Worm (Caenorhabditis elegans) whole organism, L2 larva: ENCODE results near the gene kat-1.

ENCODE experiments used
- blmp-1 ChIP-seq: sonication (generic microtip); optimal IDR thresholded peaks from 2 replicates; lab custom pipeline; 2017; ENCODE audit warnings: missing genetic modification characterization, mild to moderate bottlenecking, missing compliant biosample characterization, antibody characterized with exemption, moderate library complexity; ENCODE audit not compliant: insufficient read depth
- ceh-82 ChIP-seq: fragments of 150-350 bp; optimal IDR thresholded peaks from 2 replicates; lab custom pipeline; 2014; ENCODE audit warnings: missing biosample characterization, missing genetic modification characterization
- elt-1 ChIP-seq: fragments of 150-350 bp; optimal IDR thresholded peaks from 2 replicates; lab custom pipeline; 2014; ENCODE audit warnings: missing biosample characterization, missing genetic modification characterization
- lin-11 ChIP-seq: fragments of 150-350 bp; sonication (generic microtip); optimal IDR thresholded peaks from 2 replicates; lab custom pipeline; 2014; ENCODE audit warnings: missing biosample characterization, missing genetic modification characterization, inconsistent platforms, mixed read lengths
- lin-39 ChIP-seq: fragments of 150-350 bp; optimal IDR thresholded peaks from 2 replicates; lab custom pipeline; 2014; ENCODE audit warnings: missing biosample characterization, missing genetic modification reagents, missing genetic modification characterization
- mdl-1 ChIP-seq, 2 experiments: fragments of 150-350 bp in 1 of 2; sonication (generic microtip) in 1 of 2; optimal IDR thresholded peaks; 2 replicates each; lab custom pipeline; 2017; ENCODE audit warnings: missing biosample characterization in 2 of 2, missing genetic modification characterization in 2 of 2
- nhr-12 ChIP-seq: fragments of 150-350 bp; optimal IDR thresholded peaks from 2 replicates; lab custom pipeline; 2014; ENCODE audit warnings: missing biosample characterization, missing genetic modification characterization

DNA sequence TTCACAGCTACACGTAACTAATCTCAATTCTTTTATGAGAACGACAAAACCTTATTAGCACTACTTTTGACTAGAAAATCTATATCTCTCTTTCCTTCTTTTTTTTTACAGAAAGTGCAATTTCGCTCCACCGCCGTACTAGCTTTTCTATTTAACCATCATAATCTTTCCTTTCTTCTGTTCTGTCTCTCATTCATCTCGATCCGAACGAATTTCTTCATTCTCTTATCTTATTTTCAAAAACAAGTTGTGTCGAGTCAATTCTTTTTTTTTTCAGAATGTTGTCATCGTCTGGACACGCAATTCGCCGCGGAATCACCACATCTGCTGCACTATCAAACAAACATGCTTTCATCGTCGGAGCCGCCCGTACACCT, at the start of gene kat-1:
- TF ChIP-seq ceh-82 (tag; lab: Kevin White, UChicago) (no peak), blmp-1 (tag; lab: Kevin White, UChicago) (no peak), lin-11 (tag; lab: Kevin White, UChicago) (no peak), nhr-12 (tag; lab: Kevin White, UChicago) (no peak), mdl-1 (tag; optimal IDR thresholded peaks at IDR 0.05; lab: Kevin White, UChicago) (no peak), elt-1 (tag; lab: Kevin White, UChicago) (no peak), lin-39 (no peak)
